Worm (Caenorhabditis elegans) whole organism, L4 larva: Measurements from ENCODE around the gene gcy-23.

Source experiments
- F10B5.3 ChIP-seq: sonication (generic microtip); optimal IDR thresholded peaks from 2 replicates; lab custom pipeline; 2016; ENCODE audit warnings: mild to moderate bottlenecking, missing genetic modification characterization, missing compliant biosample characterization
- F26F4.8 ChIP-seq: fragments of 200-800 bp; sonication (Bioruptor generic); conservative IDR thresholded peaks from 2 replicates; pipeline ENCODE4 v1.3.6; 2022; ENCODE audit warnings: missing genetic modification characterization, missing compliant biosample characterization
- R02D3.7 ChIP-seq: fragments of 150-350 bp; sonication (generic microtip); optimal IDR thresholded peaks from 3 replicates; lab custom pipeline; 2014; ENCODE audit warnings: missing biosample characterization, missing genetic modification characterization
- T26A8.4 ChIP-seq: fragments of 200-800 bp; sonication (Bioruptor generic); IDR thresholded peaks from 2 replicates; pipeline ENCODE4 v1.3.6; 2022; ENCODE audit warnings: missing genetic modification characterization, missing compliant biosample characterization
- Y105C5A.15 ChIP-seq: fragments of 200-800 bp; sonication (Bioruptor generic); IDR thresholded peaks from 2 replicates; pipeline ENCODE4 v1.3.6; 2022; ENCODE audit warnings: missing genetic modification characterization, missing compliant biosample characterization
- Y48G9A.11 ChIP-seq: fragments of 200-800 bp; sonication (Bioruptor generic); IDR thresholded peaks from 2 replicates; pipeline ENCODE4 v1.3.6; 2022; ENCODE audit warnings: missing genetic modification reagents, missing genetic modification characterization, missing compliant biosample characterization
- ZK546.5 ChIP-seq, 2 experiments: sonication (generic microtip); optimal IDR thresholded peaks; 2 replicates each; lab custom pipeline; 2017; ENCODE audit warnings: missing biosample characterization in 2 of 2, missing genetic modification characterization in 2 of 2
- aha-1 ChIP-seq: fragments of 150-350 bp; peaks from one replicate; lab custom pipeline; 2014; ENCODE audit warnings: missing biosample characterization, missing genetic modification characterization
- aly-2 ChIP-seq: sonication (generic microtip); optimal IDR thresholded peaks from 2 replicates; lab custom pipeline; 2018; ENCODE audit warnings: missing biosample characterization, missing genetic modification characterization
- arid-1 ChIP-seq: fragments of 200-800 bp; sonication (Bioruptor generic); conservative IDR thresholded peaks from 2 replicates; pipeline ENCODE4 v1.3.6; 2022; ENCODE audit warnings: missing genetic modification reagents, missing genetic modification characterization, missing compliant biosample characterization
- attf-4 ChIP-seq: sonication (generic microtip); optimal IDR thresholded peaks from 3 replicates; lab custom pipeline; 2017; ENCODE audit warnings: missing biosample characterization, missing genetic modification characterization
- ceh-20 ChIP-seq: fragments of 200-800 bp; sonication (Bioruptor generic); IDR thresholded peaks from 2 replicates; pipeline ENCODE4 v1.3.6; 2022; ENCODE audit warnings: missing genetic modification reagents, missing genetic modification characterization, missing compliant biosample characterization
- ceh-62 ChIP-seq: sonication (generic microtip); optimal IDR thresholded peaks from 2 replicates; lab custom pipeline; 2017; ENCODE audit warnings: missing biosample characterization, missing genetic modification characterization
- ceh-82 ChIP-seq: sonication (generic microtip); optimal IDR thresholded peaks from 2 replicates; lab custom pipeline; 2017; ENCODE audit warnings: missing biosample characterization, missing genetic modification characterization
- ces-1 ChIP-seq: fragments of 150-350 bp; sonication (generic microtip); optimal IDR thresholded peaks from 4 replicates; lab custom pipeline; 2014; ENCODE audit warnings: missing biosample characterization, missing genetic modification reagents, missing genetic modification characterization
- cey-2 ChIP-seq: sonication (generic microtip); optimal IDR thresholded peaks from 3 replicates; lab custom pipeline; 2017; ENCODE audit warnings: missing genetic modification characterization, mild to moderate bottlenecking, missing compliant biosample characterization, antibody characterized with exemption, borderline replicate concordance; ENCODE audit not compliant: insufficient read depth
- ctbp-1 ChIP-seq: fragments of 200-800 bp; sonication (Bioruptor generic); IDR thresholded peaks from 2 replicates; pipeline ENCODE4 v1.3.6; 2022; ENCODE audit warnings: missing genetic modification reagents, missing genetic modification characterization, missing compliant biosample characterization
- daf-19 ChIP-seq: fragments of 200-800 bp; sonication (Bioruptor generic); conservative IDR thresholded peaks from 2 replicates; pipeline ENCODE4 v1.3.6; 2022; ENCODE audit warnings: missing genetic modification characterization, missing compliant biosample characterization
- dmd-6 ChIP-seq: fragments of 200-800 bp; sonication (Bioruptor generic); IDR thresholded peaks from 2 replicates; pipeline ENCODE4 v1.3.6; 2022; ENCODE audit warnings: missing genetic modification reagents, missing genetic modification characterization, missing compliant biosample characterization
- dmd-8 ChIP-seq: fragments of 200-800 bp; sonication (Bioruptor generic); IDR thresholded peaks from 2 replicates; pipeline ENCODE4 v1.3.6; 2022; ENCODE audit warnings: missing genetic modification characterization, missing compliant biosample characterization
- dpl-1 ChIP-seq: fragments of 150-350 bp; optimal IDR thresholded peaks from 2 replicates; lab custom pipeline; 2014; ENCODE audit warnings: missing biosample characterization, missing genetic modification reagents, missing genetic modification characterization
- duxl-1 ChIP-seq: sonication (generic microtip); optimal IDR thresholded peaks from 2 replicates; lab custom pipeline; 2016; ENCODE audit warnings: mild to moderate bottlenecking, missing genetic modification characterization, moderate library complexity, missing compliant biosample characterization; ENCODE audit not compliant: poor library complexity
- dve-1 ChIP-seq: sonication (generic microtip); optimal IDR thresholded peaks from 2 replicates; lab custom pipeline; 2017; ENCODE audit warnings: antibody characterized with exemption, mild to moderate bottlenecking, missing genetic modification characterization, missing compliant biosample characterization; ENCODE audit not compliant: insufficient read depth
- egl-43 ChIP-seq: fragments of 200-800 bp; sonication (Bioruptor generic); IDR thresholded peaks from 2 replicates; pipeline ENCODE4 v1.3.6; 2022; ENCODE audit warnings: missing genetic modification reagents, missing genetic modification characterization, missing compliant biosample characterization
- fkh-10 ChIP-seq: fragments of 150-350 bp; optimal IDR thresholded peaks from 2 replicates; lab custom pipeline; 2014; ENCODE audit warnings: missing biosample characterization, missing genetic modification reagents, missing genetic modification characterization
- gei-8 ChIP-seq: fragments of 200-800 bp; sonication (Bioruptor generic); optimal IDR thresholded peaks from 2 replicates; lab custom pipeline; 2018; ENCODE audit warnings: mild to moderate bottlenecking, missing genetic modification characterization, missing compliant biosample characterization
- hif-1 ChIP-seq, 2 experiments: sonication (generic microtip); optimal IDR thresholded peaks; 2 replicates each; lab custom pipeline; 2016 to 2017; ENCODE audit warnings: missing compliant biosample characterization in 2 of 2, missing genetic modification characterization in 2 of 2, missing genetic modification reagents in 2 of 2, missing genotype in 2 of 2, mild to moderate bottlenecking in 1 of 2
- hmg-1.1 ChIP-seq: fragments of 200-800 bp; sonication (Bioruptor generic); IDR thresholded peaks from 2 replicates; pipeline ENCODE4 v1.3.6; 2022; ENCODE audit warnings: missing genetic modification reagents, missing genetic modification characterization, missing compliant biosample characterization
- lin-1 ChIP-seq: fragments of 200-800 bp; sonication (Bioruptor generic); IDR thresholded peaks from 2 replicates; pipeline ENCODE4 v1.3.6; 2022; ENCODE audit warnings: missing genetic modification reagents, missing genetic modification characterization, missing compliant biosample characterization
- lin-15B ChIP-seq: fragments of 150-350 bp; sonication (generic microtip); optimal IDR thresholded peaks from 3 replicates; lab custom pipeline; 2014; ENCODE audit warnings: missing biosample characterization, missing genetic modification characterization
- lin-38 ChIP-seq: fragments of 200-800 bp; sonication (Bioruptor generic); IDR thresholded peaks from 2 replicates; pipeline ENCODE4 v1.3.6; 2022; ENCODE audit warnings: missing genetic modification reagents, missing genetic modification characterization, missing compliant biosample characterization
- lin-39 ChIP-seq: fragments of 150-350 bp; optimal IDR thresholded peaks from 2 replicates; lab custom pipeline; 2014; ENCODE audit warnings: missing biosample characterization, missing genetic modification reagents, missing genetic modification characterization
- madf-9 ChIP-seq: fragments of 200-800 bp; sonication (Bioruptor generic); conservative IDR thresholded peaks from 2 replicates; pipeline ENCODE4 v1.3.6; 2022; ENCODE audit warnings: missing genetic modification reagents, missing genetic modification characterization, missing compliant biosample characterization
- mdl-1 ChIP-seq, 2 experiments: fragments of 150-350 bp in 1 of 2; sonication (generic microtip) in 1 of 2; optimal IDR thresholded peaks; 2 replicates each; lab custom pipeline; 2014 to 2017; ENCODE audit warnings: missing biosample characterization in 2 of 2, missing genetic modification characterization in 2 of 2
- mdt-29 ChIP-seq: fragments of 200-800 bp; sonication (Bioruptor generic); IDR thresholded peaks from 2 replicates; pipeline ENCODE4 v1.3.6; 2022; ENCODE audit warnings: missing genetic modification reagents, missing genetic modification characterization, missing compliant biosample characterization
- mxl-2 ChIP-seq: fragments of 200-800 bp; sonication (Bioruptor generic); conservative IDR thresholded peaks from 2 replicates; pipeline ENCODE4 v1.3.6; 2022; ENCODE audit warnings: missing genetic modification reagents, missing genetic modification characterization, missing compliant biosample characterization
- nhr-10 ChIP-seq: fragments of 150-350 bp; optimal IDR thresholded peaks from 2 replicates; lab custom pipeline; 2014; ENCODE audit warnings: missing biosample characterization, missing genetic modification characterization
- nhr-102 ChIP-seq: sonication (generic microtip); optimal IDR thresholded peaks from 2 replicates; lab custom pipeline; 2016; ENCODE audit warnings: mild to moderate bottlenecking, missing genetic modification characterization, moderate library complexity, missing compliant biosample characterization
- nhr-111 ChIP-seq: fragments of 200-800 bp; sonication (Bioruptor generic); optimal IDR thresholded peaks from 2 replicates; lab custom pipeline; 2018; ENCODE audit warnings: mild to moderate bottlenecking, missing genetic modification characterization, missing compliant biosample characterization
- nhr-237 ChIP-seq: sonication (generic microtip); optimal IDR thresholded peaks from 2 replicates; lab custom pipeline; 2017; ENCODE audit warnings: missing biosample characterization, missing genetic modification characterization
- nhr-41 ChIP-seq: fragments of 200-800 bp; sonication (Bioruptor generic); IDR thresholded peaks from 2 replicates; pipeline ENCODE4 v1.3.6; 2022; ENCODE audit warnings: missing genetic modification reagents, missing genetic modification characterization, missing compliant biosample characterization
- sdz-12 ChIP-seq: fragments of 200-800 bp; sonication (Bioruptor generic); optimal IDR thresholded peaks from 2 replicates; lab custom pipeline; 2018; ENCODE audit warnings: mild to moderate bottlenecking, missing genetic modification characterization, missing compliant biosample characterization
- set-16 ChIP-seq: fragments of 200-800 bp; sonication (Bioruptor generic); IDR thresholded peaks from 2 replicates; pipeline ENCODE4 v1.3.6; 2022; ENCODE audit warnings: missing genetic modification reagents, missing genetic modification characterization, missing compliant biosample characterization
- skn-1 ChIP-seq: fragments of 150-350 bp; optimal IDR thresholded peaks from 2 replicates; lab custom pipeline; 2014; ENCODE audit warnings: missing biosample characterization, missing genetic modification characterization
- spr-3 ChIP-seq: fragments of 200-800 bp; sonication (Bioruptor generic); optimal IDR thresholded peaks from 2 replicates; lab custom pipeline; 2018; ENCODE audit warnings: mild to moderate bottlenecking, missing genetic modification characterization, missing compliant biosample characterization
- unc-130 ChIP-seq: sonication (generic microtip); optimal IDR thresholded peaks from 2 replicates; lab custom pipeline; 2016; ENCODE audit warnings: missing genetic modification reagents, missing genetic modification characterization, missing compliant biosample characterization
- unc-62 ChIP-seq, 3 experiments: fragments of 150-350 bp in 1 of 3; sonication (generic microtip); optimal IDR thresholded peaks in 2 of 3; peaks in 1 of 3; 1 replicate in 1 of 3; 2 replicates in 2 of 3; lab custom pipeline; 2014 to 2017; ENCODE audit warnings: missing biosample characterization in 3 of 3, missing genetic modification characterization in 3 of 3, missing genetic modification reagents in 3 of 3, missing genotype in 1 of 3
- zip-11 ChIP-seq: fragments of 200-800 bp; sonication (Bioruptor generic); IDR thresholded peaks from 2 replicates; pipeline ENCODE4 v1.3.6; 2022; ENCODE audit warnings: missing genetic modification characterization, missing compliant biosample characterization
- zip-2 ChIP-seq: fragments of 150-350 bp; optimal IDR thresholded peaks from 2 replicates; lab custom pipeline; 2014; ENCODE audit warnings: missing biosample characterization, missing genetic modification characterization
- ztf-7 ChIP-seq: fragments of 150-350 bp; optimal IDR thresholded peaks from 2 replicates; lab custom pipeline; 2014; ENCODE audit warnings: missing biosample characterization, missing genetic modification characterization

Gene gcy-23

DNA sequence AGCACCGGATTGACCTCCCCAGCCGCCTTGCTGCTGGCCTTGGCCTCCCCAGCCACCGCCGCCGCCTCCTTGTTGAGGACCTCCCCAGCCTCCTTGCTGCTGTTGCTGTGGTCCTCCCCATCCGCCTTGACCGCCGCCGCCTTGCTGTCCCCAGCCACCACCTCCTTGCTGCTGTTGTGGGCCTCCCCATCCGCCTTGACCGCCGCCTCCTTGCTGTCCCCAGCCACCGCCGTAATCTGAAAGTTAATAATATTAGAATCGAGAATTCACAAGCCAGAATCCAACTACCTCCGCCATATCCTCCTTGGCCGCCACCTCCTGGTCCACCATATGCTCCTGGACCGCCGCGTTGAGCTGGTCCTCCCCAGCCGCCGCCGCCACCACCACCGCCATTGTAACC, 48.1 kb upstream of the gcy-23 start (continued):
- no peak for TF ChIP-seq nhr-10
- TF ChIP-seq aha-1, result peak; percentile 24
- TF ChIP-seq ctbp-1, result no peak
- peak; percentile 61; the same call in 1 of the 2 replicates for TF ChIP-seq egl-43 (GFP tag; lab: Robert Waterston, UW)
- no peak for TF ChIP-seq spr-3 (GFP tag; lab: Kevin White, UChicago)
- TF ChIP-seq sdz-12 (GFP tag; lab: Kevin White, UChicago), result peak; percentile 26
- no peak for TF ChIP-seq ZK546.5 (tag; optimal IDR thresholded peaks at IDR 0.05; lab: Kevin White, UChicago)
- TF ChIP-seq ztf-7, result no peak
- no peak for TF ChIP-seq F10B5.3 (tag; lab: Kevin White, UChicago)
- no peak for TF ChIP-seq attf-4 (tag; lab: Kevin White, UChicago)
- TF ChIP-seq set-16 (GFP tag; lab: Robert Waterston, UW), result peak; percentile 99
- TF ChIP-seq zip-11, result no peak
- TF ChIP-seq Y105C5A.15 (GFP tag; lab: Robert Waterston, UW), result no peak
- TF ChIP-seq ceh-20 (GFP tag; lab: Robert Waterston, UW), result no peak
- TF ChIP-seq Y48G9A.11, result no peak
- no peak for TF ChIP-seq F26F4.8 (GFP tag; lab: Robert Waterston, UW)
- no peak for TF ChIP-seq cey-2 (tag; lab: Kevin White, UChicago)
- TF ChIP-seq mxl-2 (GFP tag; lab: Robert Waterston, UW), result no peak
- TF ChIP-seq dmd-8 (GFP tag; lab: Robert Waterston, UW), result no peak
- no peak for TF ChIP-seq skn-1
- no peak for TF ChIP-seq dpl-1 (GFP tag; lab: Kevin White, UChicago)
- no peak for TF ChIP-seq hif-1 (tag; optimal IDR thresholded peaks at IDR 0.05; lab: Kevin White, UChicago)
- TF ChIP-seq lin-39, result no peak
- no peak for TF ChIP-seq lin-1
- no peak for TF ChIP-seq hmg-1.1 (GFP tag; lab: Robert Waterston, UW)
- no peak for TF ChIP-seq ces-1 (GFP tag; lab: Kevin White, UChicago)

DNA sequence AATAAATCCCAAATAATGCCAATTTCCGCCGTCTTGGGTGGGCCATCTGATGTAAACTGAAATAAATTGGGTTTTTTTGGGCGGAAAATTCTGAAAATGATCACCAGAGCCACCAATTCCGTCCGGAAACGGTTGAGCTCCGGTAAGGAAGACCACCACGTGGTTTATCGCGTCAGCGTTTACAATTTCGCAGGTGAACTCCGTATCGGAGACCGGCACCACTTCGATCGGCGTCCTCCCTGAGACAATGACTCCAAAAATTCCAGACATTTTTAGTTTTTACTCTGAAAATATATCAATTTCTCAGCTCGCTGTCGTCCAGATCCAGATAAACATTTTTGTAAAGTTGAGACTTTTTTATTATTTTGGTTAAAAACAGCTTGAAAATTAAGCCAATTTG, 47.4 kb upstream of the gcy-23 start, which contains the start of gene F42A6.6:
F42A6.6 (minus strand) TSS at position 289 of the 400 bp plus-strand sequence.
- TF ChIP-seq spr-3 (GFP tag; lab: Kevin White, UChicago) (peak; percentile 46), attf-4 (tag; lab: Kevin White, UChicago) (no peak), mdl-1 (tag; optimal IDR thresholded peaks at IDR 0.05; lab: Kevin White, UChicago) (no peak), lin-15B (tag; lab: Kevin White, UChicago) (no peak), fkh-10 (GFP tag; lab: Kevin White, UChicago) (no peak), dmd-6 (peak; percentile 42), nhr-102 (peak; percentile 62), aly-2 (tag; lab: Kevin White, UChicago) (no peak), dpl-1 (GFP tag; lab: Kevin White, UChicago) (no peak), ztf-7 (no peak), unc-130 (GFP tag; lab: Kevin White, UChicago) (peak; percentile 21), ceh-62 (tag; lab: Kevin White, UChicago) (no peak), arid-1 (peak; percentile 91), zip-2 (tag; lab: Kevin White, UChicago) (no peak), egl-43 (GFP tag; lab: Robert Waterston, UW) (peak; percentile 87), unc-62 (GFP tag; optimal IDR thresholded peaks at IDR 0.05 in 1 of 2; lab: Kevin White, UChicago) (no peak), unc-62 (tag; optimal IDR thresholded peaks at IDR 0.05; lab: Kevin White, UChicago) (no peak), daf-19 (GFP tag; lab: Robert Waterston, UW) (no peak), duxl-1 (tag; lab: Kevin White, UChicago) (peak; percentile 33), nhr-111 (GFP tag; lab: Kevin White, UChicago) (no peak), dve-1 (tag; lab: Kevin White, UChicago) (peak; percentile 34), T26A8.4 (GFP tag; lab: Robert Waterston, UW) (peak; percentile 87), ceh-82 (tag; lab: Kevin White, UChicago) (no peak), R02D3.7 (no peak), lin-38 (GFP tag; lab: Robert Waterston, UW) (peak; percentile 84), gei-8 (GFP tag; lab: Kevin White, UChicago) (peak; percentile 67), nhr-41 (GFP tag; lab: Robert Waterston, UW) (no peak), ctbp-1 (peak; percentile 36; the same call in 1 of the 2 replicates), nhr-237 (tag; lab: Kevin White, UChicago) (no peak), aha-1 (peak; percentile 80), madf-9 (no peak), mdt-29 (GFP tag; lab: Robert Waterston, UW) (0 out of 2 replicates have a peak, but pooled peaks have one; percentile 35)
